Worm (Caenorhabditis elegans) whole organism, mixed stage, embryonic: ENCODE measurements around the gene mig-39.

Experiments
- ceh-43 ChIP-seq: fragments of 200-800 bp; sonication (Bioruptor generic); optimal IDR thresholded peaks from 2 replicates; lab custom pipeline; 2018; ENCODE audit warnings: mild to moderate bottlenecking, missing genetic modification characterization, moderate library complexity, missing compliant biosample characterization
- ces-1 ChIP-seq: fragments of 150-350 bp; optimal IDR thresholded peaks from 2 replicates; lab custom pipeline; 2014; ENCODE audit warnings: missing biosample characterization, missing genetic modification reagents, missing genetic modification characterization
- mep-1 ChIP-seq: fragments of 150-350 bp; optimal IDR thresholded peaks from 2 replicates; lab custom pipeline; 2017; ENCODE audit warnings: missing biosample characterization, missing genetic modification reagents, missing genetic modification characterization, inconsistent platforms
- nhr-237 ChIP-seq: fragments of 150-350 bp; optimal IDR thresholded peaks from 2 replicates; lab custom pipeline; 2014; ENCODE audit warnings: missing biosample characterization, missing genetic modification characterization
- nhr-76 ChIP-seq: sonication (generic microtip); optimal IDR thresholded peaks from 2 replicates; lab custom pipeline; 2017; ENCODE audit warnings: missing biosample characterization, missing genetic modification characterization

DNA sequence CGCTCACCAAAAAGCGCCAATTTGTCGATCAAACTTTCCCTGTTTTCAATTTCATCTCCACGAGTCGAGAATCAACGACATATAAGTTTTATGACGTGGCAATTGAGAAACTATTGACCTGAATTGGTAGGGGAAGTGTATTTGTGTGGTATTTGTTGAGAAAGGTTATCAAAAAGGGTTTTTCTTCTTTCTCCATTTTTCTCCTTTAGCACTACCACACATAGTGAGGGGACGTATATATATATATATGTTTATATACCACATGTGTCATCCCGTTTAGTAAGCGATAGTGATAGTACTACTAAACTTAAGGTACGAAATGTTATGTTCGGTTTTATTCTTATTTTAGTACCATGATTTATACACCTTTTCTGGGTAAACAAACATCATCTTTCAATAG, 9.2 kb upstream of the mig-39 start:
- TF ChIP-seq ces-1 (GFP tag; lab: Kevin White, UChicago) (no peak), nhr-237 (tag; lab: Kevin White, UChicago) (no peak), ceh-43 (GFP tag; lab: Kevin White, UChicago) (no peak), nhr-76 (no peak), mep-1 (no peak)
